Worm (Caenorhabditis elegans): ENCODE data around the gene C17G10.1.

The C17G10.1 gene

ce11 chrII:5596247-5596646 is at the start of gene C17G10.1:
C17G10.1 (plus strand) TSS chrII:5596547.
- no peak for TF ChIP-seq unc-130 (GFP tag; optimal IDR thresholded peaks at IDR 0.05)
- no peak for TF ChIP-seq dpff-1 (tag; optimal IDR thresholded peaks at IDR 0.05)
- no peak for TF ChIP-seq B0336.3 (GFP tag; IDR thresholded peaks at IDR 0.05)
- TF ChIP-seq egrh-3 (GFP tag; IDR thresholded peaks at IDR 0.05): no peak
- TF ChIP-seq bed-1 (GFP tag; IDR thresholded peaks at IDR 0.05): no peak
- TF ChIP-seq Y67H2A.10 (GFP tag; conservative IDR thresholded peaks at IDR 0.05): no peak
- TF ChIP-seq Y79H2A.3 (GFP tag; conservative IDR thresholded peaks at IDR 0.05): no peak
- no peak for TF ChIP-seq F23B12.7 (tag; optimal IDR thresholded peaks at IDR 0.05; ENCODE audit: insufficient read depth)
- TF ChIP-seq lir-1 (GFP tag; conservative IDR thresholded peaks at IDR 0.05): no peak
- no peak for TF ChIP-seq K12H6.12 (tag; optimal IDR thresholded peaks at IDR 0.05)
- TF ChIP-seq aptf-2 (GFP tag; conservative IDR thresholded peaks at IDR 0.05): no peak
- no peak for TF ChIP-seq ztf-18 (tag; optimal IDR thresholded peaks at IDR 0.05)
- no peak for TF ChIP-seq hsf-1 (GFP tag; IDR thresholded peaks at IDR 0.05)

- TF ChIP-seq snpc-4 (GFP tag; optimal IDR thresholded peaks at IDR 0.05) (no peak), snpc-4 (tag; optimal IDR thresholded peaks at IDR 0.05) (peak in 2 of 4 experiments; percentile 3 to 50), bed-2 (GFP tag; IDR thresholded peaks at IDR 0.05) (no peak)
Observed at ce11 chrII:5547442-5547894, 48.9 kb upstream of the C17G10.1 start, which contains the start of gene acdh-2. acdh-2 (minus strand) TSS chrII:5547492.

- TF ChIP-seq K11D2.4 (GFP tag; IDR thresholded peaks at IDR 0.05) (no peak), zfh-2 (GFP tag; conservative IDR thresholded peaks at IDR 0.05) (no peak)
Observed at ce11 chrII:5549746-5550145, 46.6 kb upstream of the C17G10.1 start, which contains the start of gene C17C3.6. C17C3.6 (plus strand) TSS chrII:5550046.

- no peak for TF ChIP-seq ZK185.1 (tag; optimal IDR thresholded peaks at IDR 0.05; ENCODE audit: poor library complexity, severe bottlenecking)
- TF ChIP-seq unc-130 (GFP tag; optimal IDR thresholded peaks at IDR 0.05): no peak
- no peak for TF ChIP-seq ztf-22 (GFP tag; optimal IDR thresholded peaks at IDR 0.05)
- no peak for TF ChIP-seq ztf-3 (GFP tag; optimal IDR thresholded peaks at IDR 0.05)
- TF ChIP-seq him-1 (tag; optimal IDR thresholded peaks at IDR 0.05): no peak
- no peak for TF ChIP-seq hmg-20 (GFP tag; IDR thresholded peaks at IDR 0.05)
Observed at ce11 chrII:5551517-5551916, 44.8 kb upstream of the C17G10.1 start, which contains the start of gene C17C3.5. C17C3.5 (plus strand) TSS chrII:5551817.

- peak; percentile 2 for TF ChIP-seq nhr-80 (tag; optimal IDR thresholded peaks at IDR 0.05)
- TF ChIP-seq Y53F4B.3 (GFP tag; IDR thresholded peaks at IDR 0.05): no peak
Observed at ce11 chrII:5553531-5553930, 42.8 kb upstream of the C17G10.1 start.

- no peak for TF ChIP-seq mcd-1 (GFP tag; IDR thresholded peaks at IDR 0.05)
- no peak for TF ChIP-seq let-526 (GFP tag; IDR thresholded peaks at IDR 0.05)
- TF ChIP-seq aptf-3 (GFP tag; IDR thresholded peaks at IDR 0.05): no peak
- TF ChIP-seq lin-54 (GFP tag; optimal IDR thresholded peaks at IDR 0.05): no peak
- no peak for TF ChIP-seq pbrm-1 (GFP tag; IDR thresholded peaks at IDR 0.05)
- no peak for TF ChIP-seq cebp-2 (GFP tag; IDR thresholded peaks at IDR 0.05)
- TF ChIP-seq F22D6.2 (tag; optimal IDR thresholded peaks at IDR 0.05): no peak
- TF ChIP-seq ceh-91 (GFP tag; IDR thresholded peaks at IDR 0.05): no peak
- TF ChIP-seq tlf-1 (GFP tag; optimal IDR thresholded peaks at IDR 0.05): no peak
- TF ChIP-seq attf-5 (GFP tag; optimal IDR thresholded peaks at IDR 0.05): no peak
- no peak for TF ChIP-seq egl-44 (GFP tag; IDR thresholded peaks at IDR 0.05)
- TF ChIP-seq hrde-1 (tag; optimal IDR thresholded peaks at IDR 0.05; ENCODE audit: borderline replicate concordance): no peak
- no peak for TF ChIP-seq atf-7 (tag; optimal IDR thresholded peaks at IDR 0.05)
- TF ChIP-seq D2030.7 (GFP tag; IDR thresholded peaks at IDR 0.05): no peak
- no peak for TF ChIP-seq F49E8.2 (tag; optimal IDR thresholded peaks at IDR 0.05; ENCODE audit: insufficient read depth)
Observed at ce11 chrII:5554317-5554716, 42.0 kb upstream of the C17G10.1 start, which contains the start of gene ins-12. ins-12 (plus strand) TSS chrII:5554617.

All from whole organism, young adult.